Fruit fly (Drosophila melanogaster) whole organism, embryonic: Measurements from ENCODE around the gene Sps2.

Experiments
- Bgb ChIP-seq: fragments of 200-800 bp; sonication (Bioruptor generic); IDR thresholded peaks from 2 replicates; pipeline ENCODE4 v1.3.6; 2022; ENCODE audit warnings: missing biosample characterization, missing genetic modification characterization; ENCODE audit not compliant: partially characterized antibody
- CG18619 ChIP-seq: fragments of 200-800 bp; sonication (Bioruptor generic); optimal IDR thresholded peaks from 3 replicates; lab custom pipeline; 2017; ENCODE audit warnings: missing biosample characterization, mild to moderate bottlenecking, missing genetic modification characterization
- CG42726 ChIP-seq: fragments of 200-800 bp; sonication (Bioruptor generic); IDR thresholded peaks from 2 replicates; pipeline ENCODE4 v1.3.6; 2022; ENCODE audit warnings: missing biosample characterization, missing genetic modification characterization; ENCODE audit not compliant: partially characterized antibody
- CG6765 ChIP-seq: fragments of 200-800 bp; sonication (Bioruptor generic); optimal IDR thresholded peaks from 3 replicates; lab custom pipeline; 2017; ENCODE audit warnings: missing biosample characterization, mild to moderate bottlenecking, missing genetic modification characterization
- CTCF ChIP-seq: fragments of 200-800 bp; sonication (Bioruptor generic); optimal IDR thresholded peaks from 2 replicates; lab custom pipeline; 2017; ENCODE audit warnings: missing biosample characterization, mild to moderate bottlenecking, missing genetic modification characterization, moderate library complexity
- bigmax ChIP-seq: fragments of 200-800 bp; sonication (Bioruptor generic); optimal IDR thresholded peaks from 2 replicates; lab custom pipeline; 2018; ENCODE audit warnings: missing biosample characterization, mild to moderate bottlenecking, missing genetic modification characterization
- usp ChIP-seq: fragments of >200 bp; optimal IDR thresholded peaks from 2 replicates; lab custom pipeline; 2017; ENCODE audit warnings: missing biosample characterization, missing genetic modification characterization

DNA sequence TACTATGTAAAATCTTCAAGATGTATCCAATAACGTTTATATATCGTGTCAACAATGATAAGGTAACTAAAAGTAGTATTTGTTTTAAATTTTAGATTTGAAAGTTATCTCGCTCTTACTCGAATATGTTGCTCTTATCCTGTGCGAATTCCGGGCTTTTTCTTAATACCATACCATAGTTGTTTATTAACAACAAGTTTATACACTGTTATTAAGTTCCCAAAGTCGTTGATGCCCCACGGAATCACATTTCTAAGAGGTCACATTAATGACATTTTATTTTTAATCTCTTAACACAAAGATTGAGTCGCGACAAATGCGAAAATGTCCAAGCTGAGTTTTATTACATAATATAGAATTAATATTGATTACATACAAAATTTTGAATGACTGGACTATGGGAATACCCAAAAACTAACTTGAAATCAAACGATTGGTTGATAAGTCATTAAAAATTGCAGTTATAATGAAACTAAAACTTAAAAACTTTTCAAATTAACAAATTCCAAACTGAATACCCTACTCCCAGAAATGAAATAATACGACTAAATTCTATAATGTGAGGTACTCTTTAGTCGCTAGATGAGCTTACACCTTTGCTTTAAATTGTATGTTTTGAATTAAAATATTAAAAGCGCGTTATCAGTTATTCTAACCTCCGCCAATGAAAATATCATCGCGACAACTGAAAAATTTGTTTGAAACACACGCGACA, 19.5 kb upstream of the Sps2 start, which contains the start of gene CG5381:
- TF ChIP-seq CG42726 (GFP tag; lab: Robert Waterston, UW): no peak
- TF ChIP-seq Bgb: no peak
- TF ChIP-seq usp (GFP tag; lab: Kevin White, UChicago): no peak
- no peak for TF ChIP-seq CG6765 (GFP tag; lab: Kevin White, UChicago)
- TF ChIP-seq bigmax (GFP tag; lab: Kevin White, UChicago): no peak
- no peak for TF ChIP-seq CTCF
- no peak for TF ChIP-seq CG18619 (GFP tag; lab: Kevin White, UChicago)
